Fruit fly (Drosophila melanogaster) whole organism, embryonic: Measurements from ENCODE around the gene CG15537.

Experiments
- Ada2b ChIP-seq: fragments of 200-800 bp; sonication (Bioruptor generic); IDR thresholded peaks from 2 replicates; pipeline ENCODE4 v1.3.6; 2022; ENCODE audit warnings: missing biosample characterization, missing genetic modification characterization
- Asciz ChIP-seq: fragments of 200-800 bp; sonication (Bioruptor generic); optimal IDR thresholded peaks from 2 replicates; lab custom pipeline; 2017; ENCODE audit warnings: missing biosample characterization, mild to moderate bottlenecking, missing genetic modification characterization, missing genetic modification reagents
- Atf6 ChIP-seq: fragments of 200-800 bp; sonication (Bioruptor generic); IDR thresholded peaks from 2 replicates; pipeline ENCODE4 v1.3.6; 2022; ENCODE audit warnings: missing biosample characterization, missing genetic modification characterization
- Blimp-1 ChIP-seq: fragments of 200-800 bp; sonication (Bioruptor generic); optimal IDR thresholded peaks from 3 replicates; lab custom pipeline; 2018; ENCODE audit warnings: missing biosample characterization, missing genetic modification characterization, mild to moderate bottlenecking, moderate library complexity, missing genetic modification reagents
- Bteb2 ChIP-seq: fragments of 200-800 bp; sonication (Bioruptor generic); optimal IDR thresholded peaks from 2 replicates; lab custom pipeline; 2016; ENCODE audit warnings: missing biosample characterization, missing genetic modification characterization
- CG10543 ChIP-seq: fragments of 200-800 bp; sonication (Bioruptor generic); optimal IDR thresholded peaks from 3 replicates; lab custom pipeline; 2017; ENCODE audit warnings: missing biosample characterization, mild to moderate bottlenecking, missing genetic modification characterization, moderate library complexity
- CG10979 ChIP-seq: fragments of 200-800 bp; sonication (Bioruptor generic); optimal IDR thresholded peaks from 2 replicates; lab custom pipeline; 2018; ENCODE audit warnings: missing biosample characterization, mild to moderate bottlenecking, missing genetic modification characterization, moderate library complexity
- CG11085 ChIP-seq: fragments of 200-800 bp; sonication (Bioruptor generic); IDR thresholded peaks from 2 replicates; pipeline ENCODE4 v1.3.6; 2022; ENCODE audit warnings: missing biosample characterization, missing genetic modification characterization
- CG11560 ChIP-seq: fragments of 200-800 bp; sonication (Bioruptor generic); IDR thresholded peaks from 3 replicates; pipeline ENCODE4 v1.3.6; 2022; ENCODE audit warnings: missing biosample characterization, missing genetic modification characterization
- CG12391 ChIP-seq: fragments of 200-800 bp; sonication (Bioruptor generic); optimal IDR thresholded peaks from 3 replicates; lab custom pipeline; 2018; ENCODE audit warnings: missing biosample characterization, mild to moderate bottlenecking, missing genetic modification characterization, moderate library complexity
- CG14667 ChIP-seq: fragments of 200-800 bp; sonication (Bioruptor generic); IDR thresholded peaks from 2 replicates; pipeline ENCODE4 v1.3.6; 2022; ENCODE audit warnings: missing biosample characterization, missing genetic modification characterization
- CG17568 ChIP-seq: fragments of 200-800 bp; sonication (Bioruptor generic); optimal IDR thresholded peaks from 2 replicates; lab custom pipeline; 2018; ENCODE audit warnings: missing biosample characterization, mild to moderate bottlenecking, missing genetic modification characterization, moderate library complexity
- CG18476 ChIP-seq: fragments of 200-800 bp; sonication (Bioruptor generic); optimal IDR thresholded peaks from 2 replicates; lab custom pipeline; 2016; ENCODE audit warnings: missing biosample characterization, mild to moderate bottlenecking, missing genetic modification characterization
- CG18619 ChIP-seq: fragments of 200-800 bp; sonication (Bioruptor generic); optimal IDR thresholded peaks from 3 replicates; lab custom pipeline; 2017; ENCODE audit warnings: missing biosample characterization, mild to moderate bottlenecking, missing genetic modification characterization
- CG2202 ChIP-seq: fragments of 200-800 bp; sonication (Bioruptor generic); optimal IDR thresholded peaks from 2 replicates; lab custom pipeline; 2018; ENCODE audit warnings: missing biosample characterization, mild to moderate bottlenecking, missing genetic modification characterization
- CG31365 ChIP-seq: fragments of 200-800 bp; sonication (Bioruptor generic); optimal IDR thresholded peaks from 2 replicates; lab custom pipeline; 2018; ENCODE audit warnings: missing biosample characterization, mild to moderate bottlenecking, missing genetic modification characterization
- CG33557 ChIP-seq: fragments of 200-800 bp; sonication (Bioruptor generic); optimal IDR thresholded peaks from 2 replicates; lab custom pipeline; 2019; ENCODE audit warnings: missing biosample characterization, mild to moderate bottlenecking, missing genetic modification characterization, moderate library complexity
- CG34376 ChIP-seq: fragments of 200-800 bp; sonication (Bioruptor generic); optimal IDR thresholded peaks from 2 replicates; lab custom pipeline; 2018; ENCODE audit warnings: missing biosample characterization, mild to moderate bottlenecking, missing genetic modification characterization
- CG3847 ChIP-seq: fragments of 200-800 bp; sonication (Bioruptor generic); IDR thresholded peaks from 2 replicates; pipeline ENCODE4 v1.3.6; 2022; ENCODE audit warnings: missing biosample characterization, missing genetic modification characterization
- CG42726 ChIP-seq: fragments of 200-800 bp; sonication (Bioruptor generic); IDR thresholded peaks from 2 replicates; pipeline ENCODE4 v1.3.6; 2022; ENCODE audit warnings: missing biosample characterization, missing genetic modification characterization; ENCODE audit not compliant: partially characterized antibody
- CG6791 ChIP-seq: fragments of 200-800 bp; sonication (Bioruptor generic); IDR thresholded peaks from 3 replicates; pipeline ENCODE4 v1.3.6; 2022; ENCODE audit warnings: missing biosample characterization, missing genetic modification characterization; ENCODE audit not compliant: partially characterized antibody
- CG6813 ChIP-seq: fragments of 200-800 bp; sonication (Bioruptor generic); optimal IDR thresholded peaks from 2 replicates; lab custom pipeline; 2017; ENCODE audit warnings: missing biosample characterization, missing genetic modification characterization, mild to moderate bottlenecking, moderate library complexity, missing genetic modification reagents
- CG8944 ChIP-seq: fragments of 200-800 bp; sonication (Bioruptor generic); optimal IDR thresholded peaks from 3 replicates; lab custom pipeline; 2016; ENCODE audit warnings: missing biosample characterization, missing genetic modification characterization
- CG9727 ChIP-seq: fragments of 200-800 bp; sonication (Bioruptor generic); optimal IDR thresholded peaks from 3 replicates; lab custom pipeline; 2017; ENCODE audit warnings: missing biosample characterization, mild to moderate bottlenecking, missing genetic modification characterization
- D19A ChIP-seq: fragments of 200-800 bp; optimal IDR thresholded peaks from 3 replicates; lab custom pipeline; 2019; ENCODE audit warnings: missing biosample characterization, mild to moderate bottlenecking, missing genetic modification characterization, moderate library complexity
- Dek ChIP-seq: fragments of 200-800 bp; sonication (Bioruptor generic); optimal IDR thresholded peaks from 3 replicates; lab custom pipeline; 2019; ENCODE audit warnings: missing biosample characterization, mild to moderate bottlenecking, missing genetic modification characterization, moderate library complexity
- Dip3 ChIP-seq: fragments of 200-800 bp; sonication (Bioruptor generic); optimal IDR thresholded peaks from 3 replicates; lab custom pipeline; 2016; ENCODE audit warnings: missing biosample characterization, missing genetic modification characterization
- Dp ChIP-seq: fragments of 200-800 bp; sonication (Bioruptor generic); optimal IDR thresholded peaks from 2 replicates; lab custom pipeline; 2018; ENCODE audit warnings: missing biosample characterization, mild to moderate bottlenecking, missing genetic modification characterization, moderate library complexity
- E2f1 ChIP-seq: fragments of 200-800 bp; sonication (Bioruptor generic); IDR thresholded peaks from 2 replicates; pipeline ENCODE4 v1.3.6; 2022; ENCODE audit warnings: missing biosample characterization, missing genetic modification characterization
- Eip74EF ChIP-seq, 2 experiments: fragments of 200-800 bp in 1 of 2; fragments of >200 bp in 1 of 2; sonication (Bioruptor generic) in 1 of 2; optimal IDR thresholded peaks; 2 replicates each; lab custom pipeline; 2017 to 2019; ENCODE audit warnings: missing biosample characterization in 2 of 2, missing genetic modification characterization in 2 of 2, mild to moderate bottlenecking in 1 of 2, moderate library complexity in 1 of 2
- Gug ChIP-seq: fragments of 200-800 bp; sonication (Bioruptor generic); IDR thresholded peaks from 4 replicates; pipeline ENCODE4 v1.3.6; 2022; ENCODE audit warnings: missing biosample characterization, missing genetic modification characterization
- MESR4 ChIP-seq: fragments of 200-800 bp; sonication (Bioruptor generic); optimal IDR thresholded peaks from 2 replicates; lab custom pipeline; 2018; ENCODE audit warnings: missing biosample characterization, mild to moderate bottlenecking, missing genetic modification characterization, moderate library complexity
- Oaz ChIP-seq: fragments of 200-800 bp; sonication (Bioruptor generic); IDR thresholded peaks from 2 replicates; pipeline ENCODE4 v1.3.6; 2022; ENCODE audit warnings: missing biosample characterization, missing genetic modification characterization
- PHDP ChIP-seq: fragments of 200-800 bp; sonication (Bioruptor generic); optimal IDR thresholded peaks from 3 replicates; lab custom pipeline; 2018; ENCODE audit warnings: missing biosample characterization, mild to moderate bottlenecking, missing genetic modification characterization, moderate library complexity
- Sin3A ChIP-seq: fragments of >200 bp; optimal IDR thresholded peaks from 2 replicates; lab custom pipeline; 2018
- Sry-β ChIP-seq: fragments of 200-800 bp; sonication (Bioruptor generic); optimal IDR thresholded peaks from 2 replicates; lab custom pipeline; 2018; ENCODE audit warnings: missing biosample characterization, mild to moderate bottlenecking, missing genetic modification characterization, moderate library complexity
- Xbp1 ChIP-seq: fragments of 200-800 bp; sonication (Bioruptor generic); optimal IDR thresholded peaks from 3 replicates; lab custom pipeline; 2016; ENCODE audit warnings: missing biosample characterization, mild to moderate bottlenecking, missing genetic modification characterization
- danr ChIP-seq: fragments of 200-800 bp; sonication (Bioruptor generic); IDR thresholded peaks from 2 replicates; pipeline ENCODE4 v1.3.6; 2022; ENCODE audit warnings: missing biosample characterization, missing genetic modification characterization
- dati ChIP-seq: fragments of 200-800 bp; sonication (Bioruptor generic); IDR thresholded peaks from 2 replicates; pipeline ENCODE4 v1.3.6; 2022; ENCODE audit warnings: missing biosample characterization, missing genetic modification characterization
- hbn ChIP-seq: fragments of 200-800 bp; sonication (Bioruptor generic); IDR thresholded peaks from 2 replicates; pipeline ENCODE4 v1.3.6; 2022; ENCODE audit warnings: missing biosample characterization, missing genetic modification characterization; ENCODE audit not compliant: partially characterized antibody
- nom ChIP-seq: fragments of 200-800 bp; sonication (Bioruptor generic); optimal IDR thresholded peaks from 2 replicates; lab custom pipeline; 2017; ENCODE audit warnings: missing biosample characterization, missing genetic modification characterization, mild to moderate bottlenecking, moderate library complexity, missing genetic modification reagents
- otp ChIP-seq: fragments of 200-800 bp; sonication (Bioruptor generic); IDR thresholded peaks from 3 replicates; pipeline ENCODE4, ENCODE4 v1.3.6; 2022; ENCODE audit warnings: missing biosample characterization, missing genetic modification characterization
- pan ChIP-seq, 4 experiments: fragments of >200 bp in 3 of 4; fragments of 200-800 bp in 1 of 4; sonication (Bioruptor generic) in 1 of 4; optimal IDR thresholded peaks in 3 of 4; IDR thresholded peaks in 1 of 4; 2 replicates each; pipeline versions ENCODE4 v1.3.6 to Lab custom; 2017 to 2022; ENCODE audit warnings: missing biosample characterization in 2 of 4, missing genetic modification characterization in 2 of 4, mixed read lengths in 1 of 4
- pros ChIP-seq: fragments of 200-800 bp; sonication (Bioruptor generic); optimal IDR thresholded peaks from 3 replicates; lab custom pipeline; 2019; ENCODE audit warnings: missing biosample characterization, mild to moderate bottlenecking, missing genetic modification characterization, moderate library complexity
- repo ChIP-seq: fragments of 200-800 bp; sonication (Bioruptor generic); optimal IDR thresholded peaks from 2 replicates; lab custom pipeline; 2016; ENCODE audit warnings: missing biosample characterization, missing genetic modification characterization
- vfl ChIP-seq: fragments of 200-800 bp; sonication (Bioruptor generic); optimal IDR thresholded peaks from 2 replicates; lab custom pipeline; 2016; ENCODE audit warnings: missing biosample characterization, missing genetic modification characterization
- zfh1 ChIP-seq: fragments of 200-800 bp; sonication (Bioruptor generic); IDR thresholded peaks from 3 replicates; pipeline ENCODE4 v1.3.6; 2022; ENCODE audit warnings: missing biosample characterization, missing genetic modification characterization

The CG15537 gene

dm6 chr3R:30475910-30476309 lies 32.5 kb upstream of the CG15537 start (continued):
- TF ChIP-seq CG6791 (GFP tag; lab: Robert Waterston, UW) = no peak
- no peak for TF ChIP-seq Dip3 (GFP tag; lab: Kevin White, UChicago)
- no peak for TF ChIP-seq hbn (GFP tag; lab: Robert Waterston, UW)
- TF ChIP-seq Dek (tag; lab: Kevin White, UChicago) = no peak
- TF ChIP-seq CG14667 (GFP tag; lab: Robert Waterston, UW) = no peak
- no peak for TF ChIP-seq CG31365 (tag; lab: Kevin White, UChicago)
- no peak for TF ChIP-seq repo (GFP tag; lab: Kevin White, UChicago)
- no peak for TF ChIP-seq Eip74EF (GFP tag; optimal IDR thresholded peaks at IDR 0.05; lab: Kevin White, UChicago)
- no peak for TF ChIP-seq D19A (tag; lab: Kevin White, UChicago)
- TF ChIP-seq Asciz (GFP tag; lab: Kevin White, UChicago) = no peak
- no peak for TF ChIP-seq dati (GFP tag; lab: Robert Waterston, UW)
- no peak for TF ChIP-seq CG12391 (tag; lab: Kevin White, UChicago)
- TF ChIP-seq pan (optimal IDR thresholded peaks at IDR 0.05; lab: Kevin White, UChicago) = no peak
- TF ChIP-seq pan (GFP tag; optimal IDR thresholded peaks at IDR 0.05 in 1 of 2, IDR thresholded peaks at IDR 0.05 in 1 of 2) = peak in 1 of 2 experiments; percentile 27
- peak; percentile 62 for TF ChIP-seq Sry-β
- no peak for TF ChIP-seq danr (GFP tag; lab: Robert Waterston, UW)
- no peak for TF ChIP-seq Xbp1
- no peak for TF ChIP-seq CG6813 (GFP tag; lab: Kevin White, UChicago)
- TF ChIP-seq CG11560 = no peak
- TF ChIP-seq otp (GFP tag; lab: Robert Waterston, UW) = no peak
- no peak for TF ChIP-seq CG18619 (GFP tag; lab: Kevin White, UChicago)
- TF ChIP-seq Oaz = no peak
- no peak for TF ChIP-seq CG18476 (GFP tag; lab: Kevin White, UChicago)
- TF ChIP-seq CG34376 (GFP tag; lab: Kevin White, UChicago) = no peak
- TF ChIP-seq Blimp-1 (GFP tag; lab: Kevin White, UChicago) = no peak
- TF ChIP-seq CG17568 = no peak
- TF ChIP-seq Gug (GFP tag; lab: Robert Waterston, UW) = no peak
- no peak for TF ChIP-seq pros
- no peak for TF ChIP-seq nom (GFP tag; lab: Kevin White, UChicago)
- no peak for TF ChIP-seq Dp
- no peak for TF ChIP-seq CG8944 (GFP tag; lab: Kevin White, UChicago)
- no peak for TF ChIP-seq zfh1 (GFP tag; lab: Robert Waterston, UW)
- no peak for TF ChIP-seq CG10543 (GFP tag; lab: Kevin White, UChicago)
- TF ChIP-seq Sin3A (lab: Kevin White, UChicago) = no peak
- no peak for TF ChIP-seq E2f1 (GFP tag; lab: Robert Waterston, UW)
- TF ChIP-seq PHDP (tag; lab: Kevin White, UChicago) = no peak
- no peak for TF ChIP-seq Atf6
- TF ChIP-seq Bteb2 (GFP tag; lab: Kevin White, UChicago) = no peak
- TF ChIP-seq CG42726 = no peak
- no peak for TF ChIP-seq CG33557 (GFP tag; lab: Kevin White, UChicago)
- no peak for TF ChIP-seq CG3847 (GFP tag; lab: Robert Waterston, UW)
- no peak for TF ChIP-seq CG10979 (tag; lab: Kevin White, UChicago)
- TF ChIP-seq vfl (GFP tag; lab: Kevin White, UChicago) = no peak
- no peak for TF ChIP-seq MESR4 (GFP tag; lab: Kevin White, UChicago)
- TF ChIP-seq CG11085 (GFP tag; lab: Robert Waterston, UW) = no peak
- TF ChIP-seq CG2202 (tag; lab: Kevin White, UChicago) = no peak
- TF ChIP-seq Ada2b (GFP tag; lab: Robert Waterston, UW) = no peak
- TF ChIP-seq CG9727 (GFP tag; lab: Kevin White, UChicago) = peak; percentile 15
- TF ChIP-seq, all 482 proteins: peak for 12
